Fruit fly (Drosophila melanogaster): ENCODE results near the gene CG18789.

CG18789 gene

dm6 chr2L:12010877-12011666 lies 15.8 kb upstream of the CG18789 start (continued):
- TF ChIP-seq CG12236 (GFP tag; optimal IDR thresholded peaks at IDR 0.05) (peak; percentile 58), ap (GFP tag; IDR thresholded peaks at IDR 0.05) (no peak), CG12391 (tag; optimal IDR thresholded peaks at IDR 0.05) (peak; percentile 92), Optix (GFP tag; IDR thresholded peaks at IDR 0.05) (no peak), Atf-2 (GFP tag; optimal IDR thresholded peaks at IDR 0.05) (peak; percentile 47), CG7745 (tag; optimal IDR thresholded peaks at IDR 0.05) (no peak), HLH4C (GFP tag; IDR thresholded peaks at IDR 0.05; ENCODE audit: partially characterized antibody) (no peak), C15 (GFP tag; IDR thresholded peaks at IDR 0.05) (no peak), grau (tag; optimal IDR thresholded peaks at IDR 0.05) (peak; percentile 95), ato (GFP tag; IDR thresholded peaks at IDR 0.05; ENCODE audit: partially characterized antibody) (no peak), CG6689 (GFP tag; IDR thresholded peaks at IDR 0.05) (no peak), Xrp1 (GFP tag; IDR thresholded peaks at IDR 0.05) (no peak), fd96Cb (tag; optimal IDR thresholded peaks at IDR 0.05) (peak; percentile 89), E2f1 (GFP tag; IDR thresholded peaks at IDR 0.05) (no peak), Oaz (GFP tag; IDR thresholded peaks at IDR 0.05) (no peak), CkIIα-i1 (GFP tag; IDR thresholded peaks at IDR 0.05) (no peak), crc (GFP tag; optimal IDR thresholded peaks at IDR 0.05) (peak; percentile 70), so (GFP tag; IDR thresholded peaks at IDR 0.05) (no peak), seq (GFP tag; IDR thresholded peaks at IDR 0.05) (no peak), slbo (GFP tag; IDR thresholded peaks at IDR 0.05) (no peak), en (GFP tag; optimal IDR thresholded peaks at IDR 0.05) (no peak), br (optimal IDR thresholded peaks at IDR 0.05) (no peak), CG3065 (GFP tag; optimal IDR thresholded peaks at IDR 0.05) (peak; percentile 66), CG43689 (GFP tag; IDR thresholded peaks at IDR 0.05) (no peak), D19A (tag; optimal IDR thresholded peaks at IDR 0.05) (peak; percentile 83), Dref (GFP tag; IDR thresholded peaks at IDR 0.05) (no peak), Hsf (GFP tag; optimal IDR thresholded peaks at IDR 0.05) (peak; percentile 86), CG17186 (GFP tag; optimal IDR thresholded peaks at IDR 0.05) (peak; percentile 32), Six4 (GFP tag; optimal IDR thresholded peaks at IDR 0.05) (peak; percentile 79), CG4404 (GFP tag; IDR thresholded peaks at IDR 0.05) (no peak), CG9876 (GFP tag; optimal IDR thresholded peaks at IDR 0.05) (no peak), usp (GFP tag; optimal IDR thresholded peaks at IDR 0.05) (no peak), CG14860 (GFP tag; IDR thresholded peaks at IDR 0.05; ENCODE audit: partially characterized antibody) (no peak), CG30431 (GFP tag; optimal IDR thresholded peaks at IDR 0.05) (peak; percentile 88), Mes4 (GFP tag; optimal IDR thresholded peaks at IDR 0.05) (peak; percentile 34), twi (tag; optimal IDR thresholded peaks at IDR 0.05) (peak; percentile 84), ro (GFP tag; IDR thresholded peaks at IDR 0.05) (no peak), Kr (GFP tag; optimal IDR thresholded peaks at IDR 0.05) (no peak), CG8388 (GFP tag; optimal IDR thresholded peaks at IDR 0.05) (peak; percentile 80), luna (GFP tag; optimal IDR thresholded peaks at IDR 0.05) (no peak), Lhr (GFP tag; optimal IDR thresholded peaks at IDR 0.05) (no peak), Tbp (GFP tag; optimal IDR thresholded peaks at IDR 0.05) (no peak), chif (GFP tag; optimal IDR thresholded peaks at IDR 0.05) (peak; percentile 76 to 78), Nf-YA (GFP tag; IDR thresholded peaks at IDR 0.05) (no peak), CG16863 (GFP tag; optimal IDR thresholded peaks at IDR 0.05) (peak; percentile 74), CG3847 (GFP tag; IDR thresholded peaks at IDR 0.05) (no peak), CG14014 (GFP tag; IDR thresholded peaks at IDR 0.05) (no peak), CG13775 (GFP tag; optimal IDR thresholded peaks at IDR 0.05) (peak; percentile 87), pnt (GFP tag; optimal IDR thresholded peaks at IDR 0.05) (peak; percentile 67), exex (tag; optimal IDR thresholded peaks at IDR 0.05) (peak; percentile 96), bigmax (GFP tag; optimal IDR thresholded peaks at IDR 0.05) (no peak), CG10209 (GFP tag; optimal IDR thresholded peaks at IDR 0.05) (peak; percentile 91)
